Worm (Caenorhabditis elegans) whole organism, young adult: Measurements from ENCODE around the gene B0252.8.

Source experiments
- B0035.1 ChIP-seq: sonication (generic microtip); optimal IDR thresholded peaks from 2 replicates; lab custom pipeline; 2016; ENCODE audit warnings: missing genetic modification characterization, mild to moderate bottlenecking, missing compliant biosample characterization, missing genotype, missing genetic modification reagents
- C17E4.6 ChIP-seq: fragments of 200-800 bp; sonication (Bioruptor generic); IDR thresholded peaks from 2 replicates; pipeline ENCODE4 v1.3.6; 2022; ENCODE audit warnings: missing genetic modification reagents, missing genetic modification characterization, missing compliant biosample characterization
- F23B12.7 ChIP-seq: sonication (generic microtip); optimal IDR thresholded peaks from 2 replicates; lab custom pipeline; 2017; ENCODE audit warnings: missing genetic modification characterization, mild to moderate bottlenecking, missing compliant biosample characterization, antibody characterized with exemption, moderate library complexity; ENCODE audit not compliant: insufficient read depth
- F37B4.10 ChIP-seq: fragments of 200-800 bp; sonication (Bioruptor generic); IDR thresholded peaks from 2 replicates; pipeline ENCODE4 v1.3.6; 2022; ENCODE audit warnings: missing genetic modification characterization, missing compliant biosample characterization
- F49E8.2 ChIP-seq: sonication (generic microtip); optimal IDR thresholded peaks from 3 replicates; lab custom pipeline; 2017; ENCODE audit warnings: missing genetic modification characterization, mild to moderate bottlenecking, missing compliant biosample characterization, antibody characterized with exemption, moderate library complexity; ENCODE audit not compliant: insufficient read depth
- F57A8.1 ChIP-seq: fragments of 200-800 bp; sonication (Bioruptor generic); optimal IDR thresholded peaks from 2 replicates; lab custom pipeline; 2018; ENCODE audit warnings: mild to moderate bottlenecking, missing genetic modification characterization, moderate library complexity, missing compliant biosample characterization
- T26A5.8 ChIP-seq: sonication (generic microtip); optimal IDR thresholded peaks from 2 replicates; lab custom pipeline; 2016; ENCODE audit warnings: missing genetic modification characterization, missing compliant biosample characterization
- ZK185.1 ChIP-seq: sonication (generic microtip); optimal IDR thresholded peaks from 2 replicates; lab custom pipeline; 2016; ENCODE audit warnings: mild to moderate bottlenecking, missing genetic modification characterization, missing compliant biosample characterization; ENCODE audit not compliant: poor library complexity, severe bottlenecking
- atf-7 ChIP-seq: sonication (generic microtip); optimal IDR thresholded peaks from 2 replicates; lab custom pipeline; 2017; ENCODE audit warnings: mild to moderate bottlenecking, missing genetic modification characterization, missing compliant biosample characterization
- bed-1 ChIP-seq: fragments of 200-800 bp; sonication (Bioruptor generic); IDR thresholded peaks from 2 replicates; pipeline ENCODE4 v1.3.6; 2022; ENCODE audit warnings: missing genetic modification reagents, missing genetic modification characterization, missing compliant biosample characterization
- ceh-79 ChIP-seq: sonication (generic microtip); optimal IDR thresholded peaks from 2 replicates; lab custom pipeline; 2017; ENCODE audit warnings: mild to moderate bottlenecking, missing genetic modification characterization, missing compliant biosample characterization
- egl-18 ChIP-seq: fragments of 200-800 bp; sonication (Bioruptor generic); IDR thresholded peaks from 2 replicates; pipeline ENCODE4 v1.3.6; 2022; ENCODE audit warnings: missing genetic modification reagents, missing genetic modification characterization, missing compliant biosample characterization
- egrh-3 ChIP-seq: fragments of 200-800 bp; sonication (Bioruptor generic); IDR thresholded peaks from 2 replicates; pipeline ENCODE4 v1.3.6; 2022; ENCODE audit warnings: missing genetic modification reagents, missing genetic modification characterization, missing compliant biosample characterization
- gei-17 ChIP-seq: fragments of 200-800 bp; sonication (Bioruptor generic); optimal IDR thresholded peaks from 2 replicates; lab custom pipeline; 2018; ENCODE audit warnings: mild to moderate bottlenecking, missing genetic modification characterization, missing compliant biosample characterization
- him-1 ChIP-seq: sonication (generic microtip); optimal IDR thresholded peaks from 2 replicates; lab custom pipeline; 2016; ENCODE audit warnings: missing genotype, missing genetic modification reagents, missing genetic modification characterization, missing compliant biosample characterization
- hmg-1.2 ChIP-seq: fragments of 200-800 bp; sonication (Bioruptor generic); IDR thresholded peaks from 2 replicates; pipeline ENCODE4 v1.3.6; 2022; ENCODE audit warnings: missing genetic modification reagents, missing genetic modification characterization, missing compliant biosample characterization
- hsf-1 ChIP-seq: fragments of 200-800 bp; sonication (Bioruptor generic); IDR thresholded peaks from 2 replicates; pipeline ENCODE4 v1.3.6; 2022; ENCODE audit warnings: missing genetic modification reagents, missing genetic modification characterization, missing compliant biosample characterization
- let-526 ChIP-seq: fragments of 200-800 bp; sonication (Bioruptor generic); IDR thresholded peaks from 2 replicates; pipeline ENCODE4 v1.3.6; 2022; ENCODE audit warnings: missing genetic modification reagents, missing genetic modification characterization, missing compliant biosample characterization
- let-607 ChIP-seq, 2 experiments: fragments of 200-800 bp in 1 of 2; sonication (Bioruptor generic) in 1 of 2; sonication (generic microtip) in 1 of 2; optimal IDR thresholded peaks; 2 replicates each; lab custom pipeline; 2016 to 2018; ENCODE audit warnings: mild to moderate bottlenecking in 2 of 2, missing compliant biosample characterization in 2 of 2, missing genetic modification characterization in 2 of 2, moderate library complexity in 2 of 2, missing genotype in 1 of 2
- lin-26 ChIP-seq: fragments of 200-800 bp; sonication (Bioruptor generic); IDR thresholded peaks from 2 replicates; pipeline ENCODE4 v1.3.6; 2022; ENCODE audit warnings: missing genetic modification reagents, missing genetic modification characterization, missing compliant biosample characterization
- lin-35 ChIP-seq, 3 experiments: fragments of 150-350 bp in 2 of 3; sonication (generic microtip) in 1 of 3; optimal IDR thresholded peaks; 2 replicates each; lab custom pipeline; 2014 to 2018; ENCODE audit warnings: missing biosample characterization in 3 of 3, missing genetic modification characterization in 3 of 3, missing genetic modification reagents in 3 of 3
- lin-54 ChIP-seq: fragments of 200-800 bp; sonication (Bioruptor generic); optimal IDR thresholded peaks from 2 replicates; lab custom pipeline; 2018; ENCODE audit warnings: mild to moderate bottlenecking, missing genetic modification characterization, missing compliant biosample characterization
- lir-1 ChIP-seq: fragments of 200-800 bp; sonication (Bioruptor generic); conservative IDR thresholded peaks from 2 replicates; pipeline ENCODE4 v1.3.6; 2022; ENCODE audit warnings: missing genetic modification reagents, missing genetic modification characterization, missing compliant biosample characterization
- lsl-1 ChIP-seq: fragments of 200-800 bp; sonication (Bioruptor generic); optimal IDR thresholded peaks from 2 replicates; lab custom pipeline; 2018; ENCODE audit warnings: mild to moderate bottlenecking, missing genetic modification characterization, moderate library complexity, missing compliant biosample characterization
- mcd-1 ChIP-seq: fragments of 200-800 bp; sonication (Bioruptor generic); IDR thresholded peaks from 2 replicates; pipeline ENCODE4 v1.3.6; 2022; ENCODE audit warnings: missing genetic modification reagents, missing genetic modification characterization, missing compliant biosample characterization
- nfyb-1 ChIP-seq: fragments of 200-800 bp; sonication (Bioruptor generic); IDR thresholded peaks from 2 replicates; pipeline ENCODE4 v1.3.6; 2022; ENCODE audit warnings: missing genetic modification reagents, missing genetic modification characterization, missing compliant biosample characterization
- nhr-179 ChIP-seq: sonication (generic microtip); optimal IDR thresholded peaks from 2 replicates; lab custom pipeline; 2016; ENCODE audit warnings: mild to moderate bottlenecking, missing genetic modification characterization, missing compliant biosample characterization
- nhr-80 ChIP-seq: sonication (generic microtip); optimal IDR thresholded peaks from 2 replicates; lab custom pipeline; 2016; ENCODE audit warnings: missing genetic modification characterization, missing compliant biosample characterization
- nhr-90 ChIP-seq: sonication (generic microtip); optimal IDR thresholded peaks from 2 replicates; lab custom pipeline; 2016; ENCODE audit warnings: missing genotype, mild to moderate bottlenecking, missing genetic modification characterization, missing compliant biosample characterization
- rec-8 ChIP-seq, 2 experiments: sonication (generic microtip); optimal IDR thresholded peaks; 2 replicates each; lab custom pipeline; 2016; ENCODE audit warnings: mild to moderate bottlenecking in 2 of 2, missing genetic modification characterization in 2 of 2, missing genetic modification reagents in 2 of 2, missing genotype in 2 of 2, missing biosample characterization in 1 of 2, missing compliant biosample characterization in 1 of 2, moderate library complexity in 1 of 2
- rpc-1 ChIP-seq, 2 experiments: fragments of 150-350 bp in 1 of 2; sonication (generic microtip) in 1 of 2; optimal IDR thresholded peaks; 2 replicates each; lab custom pipeline; 2014 to 2018; ENCODE audit warnings: missing biosample characterization in 1 of 2, missing genetic modification characterization in 1 of 2, missing genetic modification reagents in 1 of 2, missing genotype in 1 of 2
- sdz-38 ChIP-seq: sonication (generic microtip); optimal IDR thresholded peaks from 2 replicates; lab custom pipeline; 2016; ENCODE audit warnings: missing genotype, missing genetic modification characterization, missing compliant biosample characterization
- sea-2 ChIP-seq: fragments of 200-800 bp; sonication (Bioruptor generic); IDR thresholded peaks from 2 replicates; pipeline ENCODE4 v1.3.6; 2022; ENCODE audit warnings: missing genetic modification characterization, missing compliant biosample characterization
- snpc-1.1 ChIP-seq: sonication (generic microtip); optimal IDR thresholded peaks from 2 replicates; lab custom pipeline; 2017; ENCODE audit warnings: missing genetic modification characterization, mild to moderate bottlenecking, missing compliant biosample characterization, antibody characterized with exemption, moderate library complexity, missing genotype, missing genetic modification reagents; ENCODE audit not compliant: insufficient read depth
- tbp1 ChIP-seq: fragments of 200-800 bp; sonication (Bioruptor generic); optimal IDR thresholded peaks from 2 replicates; lab custom pipeline; 2018; ENCODE audit warnings: mild to moderate bottlenecking, missing genetic modification characterization, missing compliant biosample characterization
- ztf-25 ChIP-seq: fragments of 200-800 bp; sonication (Bioruptor generic); IDR thresholded peaks from 2 replicates; pipeline ENCODE4 v1.3.6; 2022; ENCODE audit warnings: missing genetic modification reagents, missing genetic modification characterization, missing compliant biosample characterization

Gene B0252.8

ce11 chrII:6926488-6926887 is 10.5 kb downstream of the B0252.8 start (continued):
- TF ChIP-seq nfyb-1 (GFP tag; lab: Robert Waterston, UW) (peak; percentile 46; the same call in 1 of the 2 replicates), sdz-38 (tag; lab: Kevin White, UChicago) (no peak), ceh-79 (tag; lab: Kevin White, UChicago) (no peak), sea-2 (GFP tag; lab: Robert Waterston, UW) (no peak), nhr-90 (tag; lab: Kevin White, UChicago) (peak; percentile 29), lin-26 (GFP tag; lab: Robert Waterston, UW) (no peak), B0035.1 (no peak), F23B12.7 (no peak), ztf-25 (GFP tag; lab: Robert Waterston, UW) (no peak), him-1 (tag; lab: Kevin White, UChicago) (no peak), gei-17 (GFP tag; lab: Kevin White, UChicago) (peak; percentile 8), rpc-1 (optimal IDR thresholded peaks at IDR 0.05; lab: Kevin White, UChicago) (no peak), rpc-1 (tag; optimal IDR thresholded peaks at IDR 0.05; lab: Kevin White, UChicago) (no peak), C17E4.6 (GFP tag; lab: Robert Waterston, UW) (no peak), egl-18 (no peak), tbp1 (GFP tag; lab: Kevin White, UChicago) (no peak), F49E8.2 (tag; lab: Kevin White, UChicago) (no peak), lir-1 (0 out of 2 replicates have a peak, but pooled peaks have one; percentile 40), let-526 (no peak), lsl-1 (GFP tag; lab: Kevin White, UChicago) (no peak), nhr-179 (no peak), let-607 (tag; optimal IDR thresholded peaks at IDR 0.05; lab: Kevin White, UChicago) (peak in 1 of 2 experiments; percentile 32), snpc-1.1 (tag; lab: Kevin White, UChicago) (no peak), egrh-3 (GFP tag; lab: Robert Waterston, UW) (peak; percentile 76), lin-54 (GFP tag; lab: Kevin White, UChicago) (peak; percentile 41), T26A5.8 (tag; lab: Kevin White, UChicago) (no peak)

ce11 chrII:6927034-6927433 is 11.1 kb downstream of the B0252.8 start:
- TF ChIP-seq lin-35 (GFP tag; optimal IDR thresholded peaks at IDR 0.05; lab: Kevin White, UChicago): no peak
- TF ChIP-seq bed-1 (GFP tag; lab: Robert Waterston, UW): no peak
- 0 out of 2 replicates have a peak, but pooled peaks have one; percentile 8 for TF ChIP-seq F37B4.10
- peak; percentile 37 for TF ChIP-seq atf-7 (tag; lab: Kevin White, UChicago)

DNA sequence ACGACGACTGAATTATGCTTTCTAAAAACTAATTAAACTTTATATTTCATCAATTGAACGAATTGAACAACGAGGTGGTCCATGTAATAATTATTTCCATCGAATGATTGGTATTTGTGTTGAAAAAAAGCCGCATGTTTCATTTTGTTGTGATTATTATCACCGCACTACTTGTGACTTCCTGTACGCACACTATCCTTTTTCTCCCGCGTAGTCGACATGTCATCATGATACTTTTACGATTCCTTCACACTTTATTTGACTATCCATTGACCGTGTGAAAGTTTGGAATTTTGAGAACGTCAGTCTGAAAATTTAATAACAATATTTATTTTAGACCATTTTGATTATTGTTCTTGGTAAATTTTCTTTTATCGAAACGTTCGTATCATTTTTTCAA is 11.6 kb downstream of the B0252.8 start, which contains the start of gene F22D3.4:
TSS of gene F22D3.4 (minus strand) at position 1 of the 400 bp plus-strand sequence.
- TF ChIP-seq mcd-1 (no peak), ZK185.1 (tag; lab: Kevin White, UChicago) (no peak), nhr-80 (tag; lab: Kevin White, UChicago) (peak; percentile 43), rpc-1 (optimal IDR thresholded peaks at IDR 0.05; lab: Kevin White, UChicago) (no peak), rpc-1 (tag; optimal IDR thresholded peaks at IDR 0.05; lab: Kevin White, UChicago) (no peak), rec-8 (tag; optimal IDR thresholded peaks at IDR 0.05; lab: Kevin White, UChicago) (no peak), hsf-1 (GFP tag; lab: Robert Waterston, UW) (no peak), hmg-1.2 (GFP tag; lab: Robert Waterston, UW) (no peak), F57A8.1 (no peak)
- TF ChIP-seq, all 124 proteins: peak for 1
